Fruit fly (Drosophila melanogaster): ENCODE measurements around the gene JhI-21.

Gene JhI-21

dm6 chr2L:12010100-12010876, 45.6 kb downstream of the JhI-21 start (continued):
- TF ChIP-seq lbe (GFP tag; optimal IDR thresholded peaks at IDR 0.05) (peak; percentile 47), CG14667 (GFP tag; IDR thresholded peaks at IDR 0.05) (no peak), onecut (GFP tag; IDR thresholded peaks at IDR 0.05) (peak; percentile 63), Sry-δ (GFP tag; optimal IDR thresholded peaks at IDR 0.05) (no peak), MTF-1 (GFP tag; optimal IDR thresholded peaks at IDR 0.05; ENCODE audit: borderline replicate concordance) (peak; percentile 58), Sox100B (GFP tag; optimal IDR thresholded peaks at IDR 0.05) (no peak), Sry-β (GFP tag; optimal IDR thresholded peaks at IDR 0.05) (peak; percentile 36), CG9727 (GFP tag; optimal IDR thresholded peaks at IDR 0.05) (peak; percentile 69), HHEX (GFP tag; optimal IDR thresholded peaks at IDR 0.05) (no peak), HmgZ (tag; optimal IDR thresholded peaks at IDR 0.05) (peak; percentile 76), CG15696 (tag; optimal IDR thresholded peaks at IDR 0.05) (no peak), YL-1 (GFP tag; optimal IDR thresholded peaks at IDR 0.05) (no peak), CG11560 (tag; IDR thresholded peaks at IDR 0.05) (no peak), CG3847 (GFP tag; IDR thresholded peaks at IDR 0.05) (no peak), fd64A (GFP tag; optimal IDR thresholded peaks at IDR 0.05) (peak; percentile 55), CG6175 (GFP tag; IDR thresholded peaks at IDR 0.05) (no peak), CG10147 (GFP tag; optimal IDR thresholded peaks at IDR 0.05) (no peak), dan (GFP tag; IDR thresholded peaks at IDR 0.05) (no peak), Side (GFP tag; optimal IDR thresholded peaks at IDR 0.05) (peak; percentile 56), CG10431 (GFP tag; optimal IDR thresholded peaks at IDR 0.05) (peak; percentile 19), CG4730 (GFP tag; IDR thresholded peaks at IDR 0.05) (no peak), twi (tag; optimal IDR thresholded peaks at IDR 0.05) (peak; percentile 86), pzg (GFP tag; optimal IDR thresholded peaks at IDR 0.05) (peak; percentile 5), D (optimal IDR thresholded peaks at IDR 0.05) (peak; percentile 91), D (GFP tag; optimal IDR thresholded peaks at IDR 0.05) (peak; percentile 8), gt (GFP tag; IDR thresholded peaks at IDR 0.05) (no peak), phol (tag; optimal IDR thresholded peaks at IDR 0.05) (no peak), CG7786 (GFP tag; optimal IDR thresholded peaks at IDR 0.05) (no peak), dmrt99B (tag; optimal IDR thresholded peaks at IDR 0.05) (peak; percentile 55), Fer1 (GFP tag; optimal IDR thresholded peaks at IDR 0.05) (peak; percentile 60), Rx (GFP tag; IDR thresholded peaks at IDR 0.05) (no peak), CG11093 (GFP tag; IDR thresholded peaks at IDR 0.05) (no peak), CTCF (GFP tag; optimal IDR thresholded peaks at IDR 0.05) (peak; percentile 18), CG3407 (GFP tag; optimal IDR thresholded peaks at IDR 0.05) (no peak), toy (GFP tag; IDR thresholded peaks at IDR 0.05) (no peak), CG7928 (GFP tag; optimal IDR thresholded peaks at IDR 0.05) (no peak), Hey (tag; optimal IDR thresholded peaks at IDR 0.05) (peak; percentile 34), tap (tag; optimal IDR thresholded peaks at IDR 0.05) (peak; percentile 68), kni (GFP tag; optimal IDR thresholded peaks at IDR 0.05) (peak; percentile 100), Elba2 (GFP tag; optimal IDR thresholded peaks at IDR 0.05) (peak; percentile 100), emc (GFP tag; optimal IDR thresholded peaks at IDR 0.05) (no peak), Atf3 (GFP tag; optimal IDR thresholded peaks at IDR 0.05) (no peak), maf-S (GFP tag; optimal IDR thresholded peaks at IDR 0.05) (no peak), CG1233 (GFP tag; optimal IDR thresholded peaks at IDR 0.05) (no peak), cg (GFP tag; optimal IDR thresholded peaks at IDR 0.05) (peak; percentile 91), kay (GFP tag; optimal IDR thresholded peaks at IDR 0.05) (peak; percentile 20), Mrtf (GFP tag; IDR thresholded peaks at IDR 0.05) (no peak), CG10654 (GFP tag; optimal IDR thresholded peaks at IDR 0.05) (no peak), CG8478 (optimal IDR thresholded peaks at IDR 0.05) (no peak), fu2 (GFP tag; optimal IDR thresholded peaks at IDR 0.05) (no peak), odd (GFP tag; optimal IDR thresholded peaks at IDR 0.05) (peak; percentile 74), CG1529 (GFP tag; optimal IDR thresholded peaks at IDR 0.05) (peak; percentile 23)
